Worm (Caenorhabditis elegans) whole organism, young adult: ENCODE measurements around the gene C38H2.2.

Experiments used
- B0035.1 ChIP-seq: sonication (generic microtip); optimal IDR thresholded peaks from 2 replicates; lab custom pipeline; 2016; ENCODE audit warnings: missing genetic modification characterization, mild to moderate bottlenecking, missing compliant biosample characterization, missing genotype, missing genetic modification reagents
- ama-1 ChIP-seq, 3 experiments: fragments of 150-350 bp in 1 of 3; sonication (generic microtip) in 2 of 3; optimal IDR thresholded peaks; 2 replicates each; lab custom pipeline; 2014 to 2018; ENCODE audit warnings: missing biosample characterization in 2 of 3, missing genetic modification characterization in 2 of 3, missing genetic modification reagents in 2 of 3
- lin-54 ChIP-seq: fragments of 200-800 bp; sonication (Bioruptor generic); optimal IDR thresholded peaks from 2 replicates; lab custom pipeline; 2018; ENCODE audit warnings: mild to moderate bottlenecking, missing genetic modification characterization, missing compliant biosample characterization
- ztf-22 ChIP-seq: fragments of 200-800 bp; sonication (Bioruptor generic); optimal IDR thresholded peaks from 2 replicates; lab custom pipeline; 2018; ENCODE audit warnings: mild to moderate bottlenecking, missing genetic modification characterization, moderate library complexity, missing compliant biosample characterization

DNA sequence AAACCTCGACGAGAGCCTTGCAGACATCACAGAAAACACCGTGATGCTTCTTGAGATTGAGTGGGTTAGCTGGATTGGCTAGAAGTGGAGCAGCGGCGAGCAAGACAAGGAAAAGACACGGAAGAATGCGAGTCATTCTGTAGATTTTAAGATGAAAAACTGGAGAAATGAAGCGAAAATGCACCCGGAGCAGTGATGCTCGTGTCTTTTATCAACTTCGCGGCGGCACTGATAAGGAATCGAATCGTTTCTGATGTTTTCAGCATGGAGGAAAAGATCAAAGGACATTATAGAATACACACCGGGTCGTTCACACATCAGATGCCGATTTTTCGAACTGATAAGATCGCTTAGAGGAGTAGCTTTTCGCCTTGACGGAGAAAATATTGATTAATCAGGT is 26.2 kb upstream of the C38H2.2 start, which contains the start of gene spp-1:
- TF ChIP-seq ztf-22 (GFP tag; lab: Kevin White, UChicago) = no peak
- TF ChIP-seq B0035.1 = no peak
- TF ChIP-seq lin-54 = no peak
- TF ChIP-seq ama-1 (optimal IDR thresholded peaks at IDR 0.05; lab: Kevin White, UChicago) = no peak
- TF ChIP-seq ama-1 (GFP tag; optimal IDR thresholded peaks at IDR 0.05; lab: Kevin White, UChicago) = no peak
